Fruit fly (Drosophila melanogaster): ENCODE results near the gene Nmdmc.

DNA sequence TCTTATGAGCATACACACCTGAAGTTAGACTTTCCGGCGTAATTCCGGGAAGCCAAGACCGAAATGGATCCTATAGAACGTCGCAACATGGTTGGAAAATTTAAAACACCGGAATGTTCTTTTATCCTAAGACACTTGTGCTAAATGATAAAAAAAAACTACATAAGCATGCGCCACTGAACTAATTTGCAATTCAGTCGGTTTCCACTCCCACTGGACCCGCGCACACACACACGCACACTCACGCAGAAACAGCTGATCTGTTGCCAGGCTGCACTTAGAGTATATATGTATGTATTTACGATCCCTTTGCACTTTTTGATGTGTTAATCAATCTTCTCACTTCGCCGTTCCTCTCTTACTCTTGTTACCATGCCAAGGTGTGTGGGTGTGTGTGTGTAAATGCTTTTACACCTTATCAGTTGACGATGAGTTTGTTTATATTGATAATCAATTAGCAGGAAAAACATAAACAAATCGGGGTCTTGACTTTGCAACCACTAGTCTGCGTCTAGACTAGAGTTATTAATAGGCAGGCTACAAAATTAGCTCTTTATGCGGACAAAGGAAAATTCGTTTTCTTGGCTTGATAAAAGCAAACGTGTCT, 1.8 kb downstream of the Nmdmc start, which contains the start of gene Mst85C:
- TF ChIP-seq grn (GFP tag; optimal IDR thresholded peaks at IDR 0.05) (no peak), Dip3 (GFP tag; optimal IDR thresholded peaks at IDR 0.05) (no peak), sr (GFP tag; IDR thresholded peaks at IDR 0.05) (no peak), CG11456 (GFP tag; IDR thresholded peaks at IDR 0.05) (no peak), CG12104 (GFP tag; optimal IDR thresholded peaks at IDR 0.05) (no peak), HLH54F (GFP tag; optimal IDR thresholded peaks at IDR 0.05) (no peak), CG9437 (GFP tag; optimal IDR thresholded peaks at IDR 0.05) (peak; percentile 61), disco-r (GFP tag; optimal IDR thresholded peaks at IDR 0.05) (no peak), bcd (GFP tag; optimal IDR thresholded peaks at IDR 0.05) (no peak)

Measured in whole organism, embryonic.